Fruit fly (Drosophila melanogaster) whole organism, embryonic: ENCODE data around the gene HP1b.

Experiments
- B-H1 ChIP-seq: fragments of 200-800 bp; sonication (Bioruptor generic); IDR thresholded peaks from 3 replicates; pipeline ENCODE4 v1.3.6; 2022; ENCODE audit warnings: missing biosample characterization, missing genetic modification characterization
- BtbVII ChIP-seq: fragments of 200-800 bp; sonication (Bioruptor generic); optimal IDR thresholded peaks from 3 replicates; lab custom pipeline; 2017; ENCODE audit warnings: missing biosample characterization, mild to moderate bottlenecking, missing genetic modification characterization
- CG10462 ChIP-seq: fragments of 200-800 bp; sonication (Bioruptor generic); optimal IDR thresholded peaks from 2 replicates; lab custom pipeline; 2016; ENCODE audit warnings: missing biosample characterization, missing genetic modification characterization
- CG11504 ChIP-seq: fragments of 200-800 bp; sonication (Bioruptor generic); optimal IDR thresholded peaks from 3 replicates; lab custom pipeline; 2019; ENCODE audit warnings: missing biosample characterization, mild to moderate bottlenecking, missing genetic modification characterization, moderate library complexity
- CG11695 ChIP-seq: fragments of 200-800 bp; sonication (Bioruptor generic); IDR thresholded peaks from 3 replicates; pipeline ENCODE4 v1.3.6; 2022; ENCODE audit warnings: missing biosample characterization, missing genetic modification characterization
- CG12155 ChIP-seq: fragments of 200-800 bp; sonication (Bioruptor generic); optimal IDR thresholded peaks from 3 replicates; lab custom pipeline; 2016; ENCODE audit warnings: missing biosample characterization, missing genetic modification characterization
- CG13624 ChIP-seq: fragments of 200-800 bp; sonication (Bioruptor generic); optimal IDR thresholded peaks from 2 replicates; lab custom pipeline; 2016; ENCODE audit warnings: missing biosample characterization, missing genetic modification characterization
- CG1603 ChIP-seq: fragments of 200-800 bp; sonication (Bioruptor generic); optimal IDR thresholded peaks from 2 replicates; lab custom pipeline; 2019; ENCODE audit warnings: missing biosample characterization, mild to moderate bottlenecking, missing genetic modification characterization, moderate library complexity
- CG1792 ChIP-seq: fragments of 200-800 bp; sonication (Bioruptor generic); optimal IDR thresholded peaks from 2 replicates; lab custom pipeline; 2016; ENCODE audit warnings: missing biosample characterization, missing genetic modification characterization
- CG18011 ChIP-seq: fragments of 200-800 bp; sonication (Bioruptor generic); optimal IDR thresholded peaks from 2 replicates; lab custom pipeline; 2017; ENCODE audit warnings: missing biosample characterization, missing genetic modification characterization, mild to moderate bottlenecking, moderate library complexity, missing genotype
- CG18262 ChIP-seq: fragments of 200-800 bp; optimal IDR thresholded peaks from 3 replicates; lab custom pipeline; 2019; ENCODE audit warnings: missing biosample characterization, mild to moderate bottlenecking, missing genetic modification characterization, moderate library complexity
- CG18476 ChIP-seq: fragments of 200-800 bp; sonication (Bioruptor generic); optimal IDR thresholded peaks from 2 replicates; lab custom pipeline; 2016; ENCODE audit warnings: missing biosample characterization, mild to moderate bottlenecking, missing genetic modification characterization
- CG30020 ChIP-seq: fragments of 200-800 bp; optimal IDR thresholded peaks from 2 replicates; lab custom pipeline; 2019; ENCODE audit warnings: missing biosample characterization, mild to moderate bottlenecking, missing genetic modification characterization, moderate library complexity
- CG3065 ChIP-seq: fragments of 200-800 bp; sonication (Bioruptor generic); optimal IDR thresholded peaks from 2 replicates; lab custom pipeline; 2016; ENCODE audit warnings: missing biosample characterization, missing genetic modification characterization
- CG3407 ChIP-seq: fragments of 200-800 bp; sonication (Bioruptor generic); optimal IDR thresholded peaks from 2 replicates; lab custom pipeline; 2018; ENCODE audit warnings: missing biosample characterization, mild to moderate bottlenecking, missing genetic modification characterization
- CG6254 ChIP-seq: fragments of 200-800 bp; sonication (Bioruptor generic); optimal IDR thresholded peaks from 3 replicates; lab custom pipeline; 2017; ENCODE audit warnings: mild to moderate bottlenecking, missing biosample characterization, missing genetic modification reagents, missing genetic modification characterization
- CG6689 ChIP-seq: fragments of 200-800 bp; sonication (Bioruptor generic); IDR thresholded peaks from 2 replicates; pipeline ENCODE4 v1.3.6; 2022; ENCODE audit warnings: missing biosample characterization, missing genetic modification characterization
- CG7839 ChIP-seq: fragments of 200-800 bp; sonication (Bioruptor generic); optimal IDR thresholded peaks from 3 replicates; lab custom pipeline; 2018; ENCODE audit warnings: missing biosample characterization, mild to moderate bottlenecking, missing genetic modification characterization, moderate library complexity
- CG8944 ChIP-seq: fragments of 200-800 bp; sonication (Bioruptor generic); optimal IDR thresholded peaks from 3 replicates; lab custom pipeline; 2016; ENCODE audit warnings: missing biosample characterization, missing genetic modification characterization
- CG9437 ChIP-seq: fragments of 200-800 bp; sonication (Bioruptor generic); optimal IDR thresholded peaks from 2 replicates; lab custom pipeline; 2018; ENCODE audit warnings: missing biosample characterization, mild to moderate bottlenecking, missing genetic modification characterization
- CTCF ChIP-seq: fragments of 200-800 bp; sonication (Bioruptor generic); optimal IDR thresholded peaks from 2 replicates; lab custom pipeline; 2017; ENCODE audit warnings: missing biosample characterization, mild to moderate bottlenecking, missing genetic modification characterization, moderate library complexity
- Deaf1 ChIP-seq: fragments of 200-800 bp; optimal IDR thresholded peaks from 3 replicates; lab custom pipeline; 2019; ENCODE audit warnings: missing biosample characterization, mild to moderate bottlenecking, missing genetic modification characterization, moderate library complexity
- Drgx ChIP-seq: fragments of 200-800 bp; sonication (Bioruptor generic); IDR thresholded peaks from 2 replicates; pipeline ENCODE4 v1.3.6; 2022; ENCODE audit warnings: missing biosample characterization, missing genetic modification characterization
- Eip74EF ChIP-seq, 2 experiments: fragments of 200-800 bp in 1 of 2; fragments of >200 bp in 1 of 2; sonication (Bioruptor generic) in 1 of 2; optimal IDR thresholded peaks; 2 replicates each; lab custom pipeline; 2017 to 2019; ENCODE audit warnings: missing biosample characterization in 2 of 2, missing genetic modification characterization in 2 of 2, mild to moderate bottlenecking in 1 of 2, moderate library complexity in 1 of 2
- Lim3 ChIP-seq: fragments of 200-800 bp; sonication (Bioruptor generic); IDR thresholded peaks from 2 replicates; pipeline ENCODE4 v1.3.6; 2022; ENCODE audit warnings: missing biosample characterization, missing genetic modification characterization
- NFAT ChIP-seq: fragments of 200-800 bp; sonication (Bioruptor generic); IDR thresholded peaks from 2 replicates; pipeline ENCODE4 v1.3.6; 2022; ENCODE audit warnings: missing biosample characterization, missing genetic modification characterization
- NK7.1 ChIP-seq: fragments of 200-800 bp; sonication (Bioruptor generic); optimal IDR thresholded peaks from 3 replicates; lab custom pipeline; 2016; ENCODE audit warnings: missing biosample characterization, missing genetic modification characterization
- Neu2 ChIP-seq: fragments of 200-800 bp; sonication (Bioruptor generic); optimal IDR thresholded peaks from 3 replicates; lab custom pipeline; 2016; ENCODE audit warnings: missing biosample characterization, missing genetic modification characterization, borderline replicate concordance
- Oaz ChIP-seq: fragments of 200-800 bp; sonication (Bioruptor generic); IDR thresholded peaks from 2 replicates; pipeline ENCODE4 v1.3.6; 2022; ENCODE audit warnings: missing biosample characterization, missing genetic modification characterization
- Oli ChIP-seq: fragments of 200-800 bp; sonication (Bioruptor generic); optimal IDR thresholded peaks from 2 replicates; lab custom pipeline; 2018; ENCODE audit warnings: missing biosample characterization, mild to moderate bottlenecking, missing genetic modification characterization, moderate library complexity
- Sox102F ChIP-seq: fragments of 200-800 bp; sonication (Bioruptor generic); optimal IDR thresholded peaks from 2 replicates; lab custom pipeline; 2018; ENCODE audit warnings: missing biosample characterization, mild to moderate bottlenecking, missing genetic modification characterization, moderate library complexity
- Spps ChIP-seq: fragments of 200-800 bp; sonication (Bioruptor generic); optimal IDR thresholded peaks from 2 replicates; lab custom pipeline; 2018; ENCODE audit warnings: missing biosample characterization, mild to moderate bottlenecking, missing genetic modification characterization
- ara ChIP-seq: fragments of 200-800 bp; sonication (Bioruptor generic); IDR thresholded peaks from 2 replicates; pipeline ENCODE4 v1.3.6; 2022; ENCODE audit warnings: missing biosample characterization, missing genetic modification characterization
- ash1 ChIP-seq: fragments of 200-800 bp; sonication (Bioruptor generic); optimal IDR thresholded peaks from 2 replicates; lab custom pipeline; 2018; ENCODE audit warnings: missing biosample characterization, mild to moderate bottlenecking, missing genetic modification characterization
- bowl ChIP-seq: fragments of 200-800 bp; sonication (Bioruptor generic); IDR thresholded peaks from 2 replicates; pipeline ENCODE4 v1.3.6; 2022; ENCODE audit warnings: missing biosample characterization, missing genetic modification characterization
- dysf ChIP-seq: fragments of 200-800 bp; sonication (Bioruptor generic); IDR thresholded peaks from 3 replicates; pipeline ENCODE4 v1.3.6; 2022; ENCODE audit warnings: missing biosample characterization, missing genetic modification characterization
- gem ChIP-seq: fragments of 200-800 bp; sonication (Bioruptor generic); optimal IDR thresholded peaks from 2 replicates; lab custom pipeline; 2019; ENCODE audit warnings: missing biosample characterization, mild to moderate bottlenecking, missing genetic modification characterization, moderate library complexity
- grau ChIP-seq: fragments of 200-800 bp; optimal IDR thresholded peaks from 3 replicates; lab custom pipeline; 2019; ENCODE audit warnings: missing biosample characterization, mild to moderate bottlenecking, missing genetic modification characterization, moderate library complexity
- ken ChIP-seq: fragments of 200-800 bp; sonication (Bioruptor generic); IDR thresholded peaks from 3 replicates; pipeline ENCODE4 v1.3.6; 2022; ENCODE audit warnings: missing biosample characterization, missing genetic modification characterization
- lmd ChIP-seq: fragments of 200-800 bp; sonication (Bioruptor generic); IDR thresholded peaks from 2 replicates; pipeline ENCODE4 v1.3.6; 2022; ENCODE audit warnings: missing biosample characterization, missing genetic modification characterization
- lov ChIP-seq, 2 experiments: fragments of 200-800 bp in 1 of 2; fragments of >200 bp in 1 of 2; sonication (Bioruptor generic) in 1 of 2; IDR thresholded peaks in 1 of 2; optimal IDR thresholded peaks in 1 of 2; 2 replicates in 1 of 2; 3 replicates in 1 of 2; pipeline versions ENCODE4 v1.3.6 to Lab custom; 2017 to 2022; ENCODE audit warnings: missing biosample characterization in 1 of 2, missing genetic modification characterization in 1 of 2
- nau ChIP-seq: fragments of 200-800 bp; sonication (Bioruptor generic); optimal IDR thresholded peaks from 3 replicates; lab custom pipeline; 2017; ENCODE audit warnings: missing biosample characterization, mild to moderate bottlenecking, missing genetic modification characterization, missing genetic modification reagents
- nerfin-1 ChIP-seq: fragments of 200-800 bp; sonication (Bioruptor generic); optimal IDR thresholded peaks from 3 replicates; lab custom pipeline; 2019; ENCODE audit warnings: missing biosample characterization, mild to moderate bottlenecking, missing genetic modification characterization, moderate library complexity
- repo ChIP-seq: fragments of 200-800 bp; sonication (Bioruptor generic); optimal IDR thresholded peaks from 2 replicates; lab custom pipeline; 2016; ENCODE audit warnings: missing biosample characterization, missing genetic modification characterization
- row ChIP-seq: fragments of 200-800 bp; sonication (Bioruptor generic); IDR thresholded peaks from 3 replicates; pipeline ENCODE4 v1.3.6; 2022; ENCODE audit warnings: missing biosample characterization, missing genetic modification characterization
- sc ChIP-seq, 3 experiments: fragments of >200 bp in 2 of 3; fragments of 200-800 bp in 1 of 3; sonication (Bioruptor generic) in 1 of 3; optimal IDR thresholded peaks; 2 replicates in 2 of 3; 3 replicates in 1 of 3; lab custom pipeline; 2017; ENCODE audit warnings: mild to moderate bottlenecking in 1 of 3, missing biosample characterization in 1 of 3, missing genetic modification characterization in 1 of 3, missing genetic modification reagents in 1 of 3
- sim ChIP-seq: fragments of 200-800 bp; sonication (Bioruptor generic); IDR thresholded peaks from 2 replicates; pipeline ENCODE4 v1.3.6; 2022; ENCODE audit warnings: missing biosample characterization, missing genetic modification characterization
- tio ChIP-seq: fragments of 200-800 bp; sonication (Bioruptor generic); optimal IDR thresholded peaks from 2 replicates; lab custom pipeline; 2017; ENCODE audit warnings: missing biosample characterization, missing genetic modification characterization, inconsistent platforms
- tna ChIP-seq: fragments of 200-800 bp; sonication (Bioruptor generic); IDR thresholded peaks from 2 replicates; pipeline ENCODE4 v1.3.6; 2022; ENCODE audit warnings: missing biosample characterization, missing genetic modification characterization; ENCODE audit not compliant: partially characterized antibody
- wek ChIP-seq: fragments of 200-800 bp; sonication (Bioruptor generic); optimal IDR thresholded peaks from 3 replicates; lab custom pipeline; 2018; ENCODE audit warnings: missing biosample characterization, mild to moderate bottlenecking, missing genetic modification characterization, moderate library complexity
- yki ChIP-seq: fragments of >200 bp; optimal IDR thresholded peaks from 3 replicates; lab custom pipeline; 2018

HP1b gene

DNA sequence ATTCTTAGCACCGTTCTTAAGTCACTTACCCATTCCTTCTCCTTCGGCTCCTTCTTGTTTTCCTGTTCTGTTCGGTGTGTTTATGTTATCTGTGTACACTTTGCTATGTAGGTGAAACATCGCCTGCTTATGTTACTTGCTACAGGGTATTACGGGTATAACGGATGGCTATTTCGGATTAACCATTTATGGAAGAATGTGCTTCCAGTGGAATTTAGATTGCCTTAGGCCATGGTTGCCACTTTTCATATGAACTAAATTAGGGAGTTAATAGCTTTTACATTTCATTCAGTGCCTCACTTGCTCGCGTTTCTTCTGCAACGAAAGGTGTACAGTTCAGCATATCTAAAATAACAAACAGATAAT, 32.5 kb upstream of the HP1b start (continued):
- TF ChIP-seq wek (GFP tag; lab: Kevin White, UChicago): no peak
- TF ChIP-seq ara: no peak
- TF ChIP-seq CG3407 (GFP tag; lab: Kevin White, UChicago): no peak
- no peak for TF ChIP-seq Spps (tag; lab: Kevin White, UChicago)
- TF ChIP-seq CG8944 (GFP tag; lab: Kevin White, UChicago): no peak
- no peak for TF ChIP-seq nerfin-1
- TF ChIP-seq sim (GFP tag; lab: Robert Waterston, UW): no peak
- TF ChIP-seq CTCF (GFP tag; lab: Kevin White, UChicago): no peak
- TF ChIP-seq Oli (tag; lab: Kevin White, UChicago): peak; percentile 43
- TF ChIP-seq CG30020 (tag; lab: Kevin White, UChicago): no peak
- no peak for TF ChIP-seq dysf (GFP tag; lab: Robert Waterston, UW)
- no peak for TF ChIP-seq CG1792 (GFP tag; lab: Kevin White, UChicago)
- TF ChIP-seq row (GFP tag; lab: Robert Waterston, UW): peak; percentile 60
- TF ChIP-seq Deaf1 (tag; lab: Kevin White, UChicago): no peak
- no peak for TF ChIP-seq NFAT
- no peak for TF ChIP-seq Oaz (GFP tag; lab: Robert Waterston, UW)
- TF ChIP-seq Drgx (GFP tag; lab: Robert Waterston, UW): no peak
- TF ChIP-seq CG13624: no peak
- 0 out of 3 replicates have a peak, but pooled peaks have one; percentile 40 for TF ChIP-seq ken (GFP tag; lab: Robert Waterston, UW)
- no peak for TF ChIP-seq Lim3
- peak; percentile 25 for TF ChIP-seq grau (tag; lab: Kevin White, UChicago)
- TF ChIP-seq CG11504 (tag; lab: Kevin White, UChicago): peak; percentile 50
- no peak for TF ChIP-seq Eip74EF (GFP tag; optimal IDR thresholded peaks at IDR 0.05; lab: Kevin White, UChicago)
- peak; percentile 70 for TF ChIP-seq CG1603 (tag; lab: Kevin White, UChicago)
- TF ChIP-seq gem (tag; lab: Kevin White, UChicago): peak; percentile 63
- TF ChIP-seq nau (GFP tag; lab: Kevin White, UChicago): no peak
- no peak for TF ChIP-seq tna (GFP tag; lab: Robert Waterston, UW)
- TF ChIP-seq ash1 (GFP tag; lab: Kevin White, UChicago): no peak
- TF ChIP-seq B-H1 (GFP tag; lab: Robert Waterston, UW): no peak
- peak; percentile 49 for TF ChIP-seq Sox102F (GFP tag; lab: Kevin White, UChicago)
- peak; percentile 35; the same call in 1 of the 2 replicates for TF ChIP-seq lmd (GFP tag; lab: Robert Waterston, UW)
- TF ChIP-seq CG18262 (tag; lab: Kevin White, UChicago): peak; percentile 2
- no peak for TF ChIP-seq sc (optimal IDR thresholded peaks at IDR 0.05; lab: Kevin White, UChicago)
- TF ChIP-seq sc (GFP tag; optimal IDR thresholded peaks at IDR 0.05; lab: Kevin White, UChicago): peak; percentile 33
- no peak for TF ChIP-seq tio
- no peak for TF ChIP-seq CG18476 (GFP tag; lab: Kevin White, UChicago)
- TF ChIP-seq bowl: no peak
- TF ChIP-seq CG7839 (tag; lab: Kevin White, UChicago): peak; percentile 13
- peak; percentile 13 for TF ChIP-seq CG9437 (GFP tag; lab: Kevin White, UChicago)
- TF ChIP-seq NK7.1 (GFP tag; lab: Kevin White, UChicago): no peak
- no peak for TF ChIP-seq CG10462 (GFP tag; lab: Kevin White, UChicago)
- peak; percentile 48 for TF ChIP-seq CG6254 (GFP tag; lab: Kevin White, UChicago)
- TF ChIP-seq CG12155 (GFP tag; lab: Kevin White, UChicago): no peak
- TF ChIP-seq CG3065 (GFP tag; lab: Kevin White, UChicago): no peak
- no peak for TF ChIP-seq yki (lab: Kevin White, UChicago)
- TF ChIP-seq repo (GFP tag; lab: Kevin White, UChicago): no peak
- TF ChIP-seq lov (optimal IDR thresholded peaks at IDR 0.05; lab: Kevin White, UChicago): no peak
- 0 out of 3 replicates have a peak, but pooled peaks have one; percentile 57 for TF ChIP-seq lov (GFP tag; IDR thresholded peaks at IDR 0.05; lab: Robert Waterston, UW)
- no peak for TF ChIP-seq CG11695 (GFP tag; lab: Robert Waterston, UW)
- no peak for TF ChIP-seq BtbVII (GFP tag; lab: Kevin White, UChicago)
- no peak for TF ChIP-seq CG18011 (GFP tag; lab: Kevin White, UChicago)
- no peak for TF ChIP-seq Neu2 (GFP tag; lab: Kevin White, UChicago)
- TF ChIP-seq CG6689 (GFP tag; lab: Robert Waterston, UW): no peak; the same call in 1 of the 2 replicates
